Worm (Caenorhabditis elegans): ENCODE data around the gene T07D4.5.

DNA sequence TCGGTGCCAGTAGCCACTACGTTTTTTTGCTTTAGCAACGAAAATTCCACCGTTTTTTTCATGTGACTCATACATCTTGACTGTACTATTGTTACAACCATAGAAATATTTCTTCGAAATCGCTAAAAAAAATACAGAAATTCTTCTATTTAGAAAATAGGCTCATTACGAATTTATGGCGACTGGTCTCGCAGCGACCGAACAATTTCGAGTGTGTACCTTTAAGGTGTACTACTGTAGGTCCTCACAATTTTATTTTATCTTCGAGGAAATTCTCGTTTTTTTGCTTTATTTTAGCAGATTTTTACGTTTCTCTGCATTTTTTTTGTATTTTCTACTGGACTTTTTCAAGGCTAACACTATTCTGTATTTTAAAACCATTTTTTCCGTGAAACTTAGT, 5.9 kb upstream of the T07D4.5 start:
- no peak for TF ChIP-seq daf-12 (tag; optimal IDR thresholded peaks at IDR 0.05)
- no peak for TF ChIP-seq unc-62 (GFP tag; optimal IDR thresholded peaks at IDR 0.05 in 1 of 2)
- TF ChIP-seq unc-62 (tag; optimal IDR thresholded peaks at IDR 0.05), result no peak
- no peak for TF ChIP-seq aly-2 (tag; optimal IDR thresholded peaks at IDR 0.05)
- TF ChIP-seq egl-43 (GFP tag; IDR thresholded peaks at IDR 0.05), result no peak
- TF ChIP-seq snpc-4 (tag; optimal IDR thresholded peaks at IDR 0.05), result no peak
- TF ChIP-seq tag-97 (GFP tag; IDR thresholded peaks at IDR 0.05), result no peak
- no peak for TF ChIP-seq ztf-11 (tag; optimal IDR thresholded peaks at IDR 0.05)
- TF ChIP-seq nhr-11 (tag; optimal IDR thresholded peaks at IDR 0.05), result no peak
- no peak for TF ChIP-seq pqm-1 (tag; optimal IDR thresholded peaks at IDR 0.05)
- TF ChIP-seq mep-1 (tag; optimal IDR thresholded peaks at IDR 0.05), result no peak
- no peak for TF ChIP-seq unc-39 (tag; optimal IDR thresholded peaks at IDR 0.05)
- no peak for TF ChIP-seq mdl-1 (tag; optimal IDR thresholded peaks at IDR 0.05)
- TF ChIP-seq nhr-237 (tag; optimal IDR thresholded peaks at IDR 0.05), result no peak
